Worm (Caenorhabditis elegans) whole organism, L4 larva: ENCODE data around the gene gipc-1.

Experiments
- F10B5.3 ChIP-seq: sonication (generic microtip); optimal IDR thresholded peaks from 2 replicates; lab custom pipeline; 2016; ENCODE audit warnings: mild to moderate bottlenecking, missing genetic modification characterization, missing compliant biosample characterization
- F26F4.8 ChIP-seq: fragments of 200-800 bp; sonication (Bioruptor generic); conservative IDR thresholded peaks from 2 replicates; pipeline ENCODE4 v1.3.6; 2022; ENCODE audit warnings: missing genetic modification characterization, missing compliant biosample characterization
- R02D3.7 ChIP-seq: fragments of 150-350 bp; sonication (generic microtip); optimal IDR thresholded peaks from 3 replicates; lab custom pipeline; 2014; ENCODE audit warnings: missing biosample characterization, missing genetic modification characterization
- Y105C5A.15 ChIP-seq: fragments of 200-800 bp; sonication (Bioruptor generic); IDR thresholded peaks from 2 replicates; pipeline ENCODE4 v1.3.6; 2022; ENCODE audit warnings: missing genetic modification characterization, missing compliant biosample characterization
- Y48G9A.11 ChIP-seq: fragments of 200-800 bp; sonication (Bioruptor generic); IDR thresholded peaks from 2 replicates; pipeline ENCODE4 v1.3.6; 2022; ENCODE audit warnings: missing genetic modification reagents, missing genetic modification characterization, missing compliant biosample characterization
- Y75B8A.6 ChIP-seq: fragments of 200-800 bp; sonication (Bioruptor generic); IDR thresholded peaks from 2 replicates; pipeline ENCODE4 v1.3.6; 2022; ENCODE audit warnings: missing genetic modification reagents, missing genetic modification characterization, missing compliant biosample characterization
- aha-1 ChIP-seq: fragments of 150-350 bp; peaks from one replicate; lab custom pipeline; 2014; ENCODE audit warnings: missing biosample characterization, missing genetic modification characterization
- aly-2 ChIP-seq: sonication (generic microtip); optimal IDR thresholded peaks from 2 replicates; lab custom pipeline; 2018; ENCODE audit warnings: missing biosample characterization, missing genetic modification characterization
- ceh-32 ChIP-seq: sonication (generic microtip); optimal IDR thresholded peaks from 2 replicates; lab custom pipeline; 2016; ENCODE audit warnings: mild to moderate bottlenecking, missing genetic modification characterization, missing compliant biosample characterization; ENCODE audit not compliant: poor library complexity
- ceh-62 ChIP-seq: sonication (generic microtip); optimal IDR thresholded peaks from 2 replicates; lab custom pipeline; 2017; ENCODE audit warnings: missing biosample characterization, missing genetic modification characterization
- ceh-82 ChIP-seq: sonication (generic microtip); optimal IDR thresholded peaks from 2 replicates; lab custom pipeline; 2017; ENCODE audit warnings: missing biosample characterization, missing genetic modification characterization
- cey-2 ChIP-seq: sonication (generic microtip); optimal IDR thresholded peaks from 3 replicates; lab custom pipeline; 2017; ENCODE audit warnings: missing genetic modification characterization, mild to moderate bottlenecking, missing compliant biosample characterization, antibody characterized with exemption, borderline replicate concordance; ENCODE audit not compliant: insufficient read depth
- ctbp-1 ChIP-seq: fragments of 200-800 bp; sonication (Bioruptor generic); IDR thresholded peaks from 2 replicates; pipeline ENCODE4 v1.3.6; 2022; ENCODE audit warnings: missing genetic modification reagents, missing genetic modification characterization, missing compliant biosample characterization
- daf-12 ChIP-seq: fragments of 150-350 bp; optimal IDR thresholded peaks from 2 replicates; lab custom pipeline; 2014; ENCODE audit warnings: missing biosample characterization, missing genetic modification reagents, missing genetic modification characterization
- daf-16 ChIP-seq, 3 experiments: sonication (generic microtip); optimal IDR thresholded peaks; 2 replicates each; lab custom pipeline; 2016 to 2017; ENCODE audit warnings: missing genetic modification characterization in 3 of 3, missing genetic modification reagents in 3 of 3, mild to moderate bottlenecking in 2 of 3, missing compliant biosample characterization in 2 of 3, missing biosample characterization in 1 of 3, moderate library complexity in 1 of 3
- daf-8 ChIP-seq: fragments of 200-800 bp; sonication (Bioruptor generic); IDR thresholded peaks from 2 replicates; pipeline ENCODE4 v1.3.6; 2022; ENCODE audit warnings: missing genetic modification characterization, missing compliant biosample characterization
- dmd-6 ChIP-seq: fragments of 200-800 bp; sonication (Bioruptor generic); IDR thresholded peaks from 2 replicates; pipeline ENCODE4 v1.3.6; 2022; ENCODE audit warnings: missing genetic modification reagents, missing genetic modification characterization, missing compliant biosample characterization
- duxl-1 ChIP-seq: sonication (generic microtip); optimal IDR thresholded peaks from 2 replicates; lab custom pipeline; 2016; ENCODE audit warnings: mild to moderate bottlenecking, missing genetic modification characterization, moderate library complexity, missing compliant biosample characterization; ENCODE audit not compliant: poor library complexity
- dve-1 ChIP-seq: sonication (generic microtip); optimal IDR thresholded peaks from 2 replicates; lab custom pipeline; 2017; ENCODE audit warnings: antibody characterized with exemption, mild to moderate bottlenecking, missing genetic modification characterization, missing compliant biosample characterization; ENCODE audit not compliant: insufficient read depth
- fos-1 ChIP-seq: fragments of 150-350 bp; optimal IDR thresholded peaks from 2 replicates; lab custom pipeline; 2014; ENCODE audit warnings: missing biosample characterization, missing genetic modification characterization
- hlh-30 ChIP-seq: sonication (generic microtip); optimal IDR thresholded peaks from 2 replicates; lab custom pipeline; 2017; ENCODE audit warnings: antibody characterized with exemption, mild to moderate bottlenecking, missing genetic modification characterization, missing compliant biosample characterization; ENCODE audit not compliant: insufficient read depth
- hmg-1.1 ChIP-seq: fragments of 200-800 bp; sonication (Bioruptor generic); IDR thresholded peaks from 2 replicates; pipeline ENCODE4 v1.3.6; 2022; ENCODE audit warnings: missing genetic modification reagents, missing genetic modification characterization, missing compliant biosample characterization
- lim-7 ChIP-seq: fragments of 200-800 bp; sonication (Bioruptor generic); IDR thresholded peaks from 2 replicates; pipeline ENCODE4 v1.3.6; 2022; ENCODE audit warnings: missing genetic modification characterization, missing compliant biosample characterization
- lin-1 ChIP-seq: fragments of 200-800 bp; sonication (Bioruptor generic); IDR thresholded peaks from 2 replicates; pipeline ENCODE4 v1.3.6; 2022; ENCODE audit warnings: missing genetic modification reagents, missing genetic modification characterization, missing compliant biosample characterization
- lin-38 ChIP-seq: fragments of 200-800 bp; sonication (Bioruptor generic); IDR thresholded peaks from 2 replicates; pipeline ENCODE4 v1.3.6; 2022; ENCODE audit warnings: missing genetic modification reagents, missing genetic modification characterization, missing compliant biosample characterization
- lir-3 ChIP-seq: sonication (generic microtip); optimal IDR thresholded peaks from 2 replicates; lab custom pipeline; 2016; ENCODE audit warnings: mild to moderate bottlenecking, missing genetic modification characterization, missing compliant biosample characterization
- lsy-2 ChIP-seq, 2 experiments: fragments of 150-350 bp in 1 of 2; sonication (generic microtip) in 1 of 2; optimal IDR thresholded peaks; 2 replicates each; lab custom pipeline; 2014 to 2017; ENCODE audit warnings: missing biosample characterization in 2 of 2, missing genetic modification characterization in 2 of 2
- madf-9 ChIP-seq: fragments of 200-800 bp; sonication (Bioruptor generic); conservative IDR thresholded peaks from 2 replicates; pipeline ENCODE4 v1.3.6; 2022; ENCODE audit warnings: missing genetic modification reagents, missing genetic modification characterization, missing compliant biosample characterization
- mdl-1 ChIP-seq, 2 experiments: fragments of 150-350 bp in 1 of 2; sonication (generic microtip) in 1 of 2; optimal IDR thresholded peaks; 2 replicates each; lab custom pipeline; 2014 to 2017; ENCODE audit warnings: missing biosample characterization in 2 of 2, missing genetic modification characterization in 2 of 2
- mdt-29 ChIP-seq: fragments of 200-800 bp; sonication (Bioruptor generic); IDR thresholded peaks from 2 replicates; pipeline ENCODE4 v1.3.6; 2022; ENCODE audit warnings: missing genetic modification reagents, missing genetic modification characterization, missing compliant biosample characterization
- mxl-3 ChIP-seq: fragments of 200-800 bp; sonication (Bioruptor generic); optimal IDR thresholded peaks from 2 replicates; lab custom pipeline; 2018; ENCODE audit warnings: mild to moderate bottlenecking, missing genetic modification characterization, missing compliant biosample characterization
- nhr-10 ChIP-seq: fragments of 150-350 bp; optimal IDR thresholded peaks from 2 replicates; lab custom pipeline; 2014; ENCODE audit warnings: missing biosample characterization, missing genetic modification characterization
- nhr-11 ChIP-seq: fragments of 150-350 bp; optimal IDR thresholded peaks from 2 replicates; lab custom pipeline; 2014; ENCODE audit warnings: missing biosample characterization, missing genetic modification characterization
- nhr-41 ChIP-seq: fragments of 200-800 bp; sonication (Bioruptor generic); IDR thresholded peaks from 2 replicates; pipeline ENCODE4 v1.3.6; 2022; ENCODE audit warnings: missing genetic modification reagents, missing genetic modification characterization, missing compliant biosample characterization
- nhr-42 ChIP-seq: fragments of 200-800 bp; sonication (Bioruptor generic); IDR thresholded peaks from 2 replicates; pipeline ENCODE4 v1.3.6; 2022; ENCODE audit warnings: missing genetic modification characterization, missing compliant biosample characterization
- pha-4 ChIP-seq, 2 experiments: fragments of 150-350 bp in 1 of 2; fragments of 200-800 bp in 1 of 2; sonication (Bioruptor generic) in 1 of 2; IDR thresholded peaks in 1 of 2; optimal IDR thresholded peaks in 1 of 2; 2 replicates each; pipeline versions ENCODE4 v1.3.6 to Lab custom; 2014 to 2022; ENCODE audit warnings: missing genetic modification characterization in 2 of 2, missing genetic modification reagents in 2 of 2, missing biosample characterization in 1 of 2, missing compliant biosample characterization in 1 of 2
- pqm-1 ChIP-seq: sonication (generic microtip); optimal IDR thresholded peaks from 2 replicates; lab custom pipeline; 2017; ENCODE audit warnings: missing biosample characterization, missing genetic modification characterization
- snpc-1.2 ChIP-seq: fragments of 200-800 bp; sonication (Bioruptor generic); IDR thresholded peaks from 2 replicates; pipeline ENCODE4 v1.3.6; 2022; ENCODE audit warnings: missing genetic modification reagents, missing genetic modification characterization, missing compliant biosample characterization
- snpc-4 ChIP-seq: fragments of 150-350 bp; optimal IDR thresholded peaks from 2 replicates; lab custom pipeline; 2014; ENCODE audit warnings: missing biosample characterization, missing genetic modification characterization
- spr-1 ChIP-seq: sonication (generic microtip); optimal IDR thresholded peaks from 2 replicates; lab custom pipeline; 2016; ENCODE audit warnings: mild to moderate bottlenecking, missing genetic modification characterization, missing compliant biosample characterization
- tag-97 ChIP-seq: fragments of 200-800 bp; sonication (Bioruptor generic); IDR thresholded peaks from 2 replicates; pipeline ENCODE4 v1.3.6; 2022; ENCODE audit warnings: missing genetic modification characterization, missing compliant biosample characterization
- tra-1 ChIP-seq: fragments of 200-800 bp; sonication (Bioruptor generic); IDR thresholded peaks from 2 replicates; pipeline ENCODE4 v1.3.6; 2022; ENCODE audit warnings: missing genetic modification reagents, missing genetic modification characterization, missing compliant biosample characterization
- unc-130 ChIP-seq: sonication (generic microtip); optimal IDR thresholded peaks from 2 replicates; lab custom pipeline; 2016; ENCODE audit warnings: missing genetic modification reagents, missing genetic modification characterization, missing compliant biosample characterization
- unc-62 ChIP-seq, 3 experiments: fragments of 150-350 bp in 1 of 3; sonication (generic microtip); optimal IDR thresholded peaks in 2 of 3; peaks in 1 of 3; 1 replicate in 1 of 3; 2 replicates in 2 of 3; lab custom pipeline; 2014 to 2017; ENCODE audit warnings: missing biosample characterization in 3 of 3, missing genetic modification characterization in 3 of 3, missing genetic modification reagents in 3 of 3, missing genotype in 1 of 3
- zag-1 ChIP-seq: fragments of 150-350 bp; optimal IDR thresholded peaks from 2 replicates; lab custom pipeline; 2014; ENCODE audit warnings: missing biosample characterization, missing genetic modification characterization
- zfp-2 ChIP-seq: sonication (generic microtip); optimal IDR thresholded peaks from 2 replicates; lab custom pipeline; 2016; ENCODE audit warnings: mild to moderate bottlenecking, missing genetic modification characterization, missing compliant biosample characterization
- zip-11 ChIP-seq: fragments of 200-800 bp; sonication (Bioruptor generic); IDR thresholded peaks from 2 replicates; pipeline ENCODE4 v1.3.6; 2022; ENCODE audit warnings: missing genetic modification characterization, missing compliant biosample characterization
- ztf-7 ChIP-seq: fragments of 150-350 bp; optimal IDR thresholded peaks from 2 replicates; lab custom pipeline; 2014; ENCODE audit warnings: missing biosample characterization, missing genetic modification characterization

The gipc-1 gene

DNA sequence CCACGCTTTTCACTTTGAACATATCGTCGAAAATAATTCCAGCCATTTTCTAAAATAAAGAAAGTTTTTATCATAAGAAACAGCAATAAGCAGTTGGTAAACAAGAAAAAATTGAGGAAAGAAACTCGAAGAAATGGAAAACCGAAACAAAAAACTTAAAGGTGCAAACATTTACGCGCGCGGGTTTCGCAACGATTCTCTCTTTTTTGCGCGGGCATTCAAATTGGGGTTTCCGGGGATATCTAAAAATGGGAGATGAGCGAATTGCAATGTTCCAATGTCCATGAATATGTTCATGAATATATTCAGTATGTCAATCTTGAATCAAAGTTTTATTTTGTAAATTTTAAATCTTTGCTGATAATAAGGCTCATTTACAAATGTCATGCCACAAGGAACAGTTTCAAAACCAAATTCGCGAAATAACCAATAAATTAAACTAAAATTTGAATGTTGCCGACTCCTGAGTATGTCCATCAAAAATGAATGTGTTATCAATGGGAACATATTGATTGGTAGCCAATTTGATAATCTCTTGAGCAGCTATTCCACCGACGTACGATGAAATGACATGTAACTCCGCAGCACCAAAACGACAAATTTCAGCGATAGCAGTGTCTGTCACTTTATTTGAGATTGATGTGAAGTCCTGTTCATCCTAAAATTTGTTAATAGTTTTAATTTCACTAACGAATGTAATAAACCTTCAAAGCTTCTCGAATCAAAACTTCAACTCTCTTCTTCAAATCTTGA is 47.6 kb downstream of the gipc-1 start, which contains the start of gene rpb-8:
TSS of gene rpb-8 (minus strand) at position 49 of the 753 bp plus-strand sequence.
- TF ChIP-seq zag-1 (tag; lab: Kevin White, UChicago) = no peak
- TF ChIP-seq F10B5.3 (tag; lab: Kevin White, UChicago) = no peak
- no peak for TF ChIP-seq Y105C5A.15 (GFP tag; lab: Robert Waterston, UW)
- TF ChIP-seq hlh-30 (tag; lab: Kevin White, UChicago) = peak; percentile 23
- no peak for TF ChIP-seq hmg-1.1 (GFP tag; lab: Robert Waterston, UW)
- TF ChIP-seq ctbp-1 (GFP tag; lab: Robert Waterston, UW) = no peak
- TF ChIP-seq lir-3 (tag; lab: Kevin White, UChicago) = no peak
- TF ChIP-seq daf-16 (GFP tag; optimal IDR thresholded peaks at IDR 0.05; lab: Kevin White, UChicago) = no peak
- peak; percentile 44 for TF ChIP-seq daf-16 (tag; optimal IDR thresholded peaks at IDR 0.05; lab: Kevin White, UChicago)
- no peak for TF ChIP-seq pqm-1 (tag; lab: Kevin White, UChicago)
- no peak for TF ChIP-seq daf-12
- no peak for TF ChIP-seq lin-1 (GFP tag; lab: Robert Waterston, UW)
- TF ChIP-seq ceh-62 (tag; lab: Kevin White, UChicago) = no peak
- no peak for TF ChIP-seq aha-1 (tag; lab: Kevin White, UChicago)
- TF ChIP-seq ceh-32 = no peak
- TF ChIP-seq spr-1 (tag; lab: Kevin White, UChicago) = no peak
- no peak for TF ChIP-seq tra-1 (GFP tag; lab: Robert Waterston, UW)
- TF ChIP-seq dve-1 = peak; percentile 9
- no peak for TF ChIP-seq daf-8 (GFP tag; lab: Robert Waterston, UW)
- TF ChIP-seq mdt-29 = no peak
- TF ChIP-seq R02D3.7 (tag; lab: Kevin White, UChicago) = no peak
- TF ChIP-seq pha-4 (GFP tag; IDR thresholded peaks at IDR 0.05; lab: Robert Waterston, UW) = no peak
- TF ChIP-seq pha-4 (tag; optimal IDR thresholded peaks at IDR 0.05; lab: Kevin White, UChicago) = no peak
- no peak for TF ChIP-seq zip-11
- no peak for TF ChIP-seq lim-7
- no peak for TF ChIP-seq nhr-41
- peak in 1 of 2 experiments; percentile 76 for TF ChIP-seq lsy-2 (tag; optimal IDR thresholded peaks at IDR 0.05; lab: Kevin White, UChicago)
- 0 out of 2 replicates have a peak, but pooled peaks have one; percentile 22 for TF ChIP-seq lin-38 (GFP tag; lab: Robert Waterston, UW)
- no peak for TF ChIP-seq nhr-42 (GFP tag; lab: Robert Waterston, UW)
- TF ChIP-seq F26F4.8 (GFP tag; lab: Robert Waterston, UW) = no peak
- no peak for TF ChIP-seq unc-62 (GFP tag; optimal IDR thresholded peaks at IDR 0.05 in 1 of 2; lab: Kevin White, UChicago)
- TF ChIP-seq unc-62 (tag; optimal IDR thresholded peaks at IDR 0.05; lab: Kevin White, UChicago) = no peak
- TF ChIP-seq cey-2 (tag; lab: Kevin White, UChicago) = no peak
- no peak for TF ChIP-seq fos-1 (tag; lab: Kevin White, UChicago)
- no peak for TF ChIP-seq ceh-82 (tag; lab: Kevin White, UChicago)
- no peak for TF ChIP-seq tag-97 (GFP tag; lab: Robert Waterston, UW)
- no peak for TF ChIP-seq unc-130 (GFP tag; lab: Kevin White, UChicago)
- TF ChIP-seq snpc-4 (tag; lab: Kevin White, UChicago) = no peak
- no peak for TF ChIP-seq ztf-7 (tag; lab: Kevin White, UChicago)
- no peak for TF ChIP-seq madf-9 (GFP tag; lab: Robert Waterston, UW)
- TF ChIP-seq nhr-11 (tag; lab: Kevin White, UChicago) = no peak
- no peak for TF ChIP-seq aly-2 (tag; lab: Kevin White, UChicago)
- TF ChIP-seq Y75B8A.6 = no peak
- TF ChIP-seq dmd-6 = 0 out of 2 replicates have a peak, but pooled peaks have one; percentile 34
- no peak for TF ChIP-seq mxl-3 (GFP tag; lab: Kevin White, UChicago)
- no peak for TF ChIP-seq snpc-1.2
- no peak for TF ChIP-seq duxl-1 (tag; lab: Kevin White, UChicago)
- TF ChIP-seq mdl-1 (tag; optimal IDR thresholded peaks at IDR 0.05; lab: Kevin White, UChicago) = no peak
- no peak for TF ChIP-seq nhr-10 (tag; lab: Kevin White, UChicago)
- TF ChIP-seq zfp-2 = no peak
- TF ChIP-seq Y48G9A.11 (GFP tag; lab: Robert Waterston, UW) = no peak
